Fruit fly (Drosophila melanogaster): ENCODE data around the gene yps.
A peak's percentile ranks its signal among the peaks of the same experiment; 100 is the strongest.

DNA sequence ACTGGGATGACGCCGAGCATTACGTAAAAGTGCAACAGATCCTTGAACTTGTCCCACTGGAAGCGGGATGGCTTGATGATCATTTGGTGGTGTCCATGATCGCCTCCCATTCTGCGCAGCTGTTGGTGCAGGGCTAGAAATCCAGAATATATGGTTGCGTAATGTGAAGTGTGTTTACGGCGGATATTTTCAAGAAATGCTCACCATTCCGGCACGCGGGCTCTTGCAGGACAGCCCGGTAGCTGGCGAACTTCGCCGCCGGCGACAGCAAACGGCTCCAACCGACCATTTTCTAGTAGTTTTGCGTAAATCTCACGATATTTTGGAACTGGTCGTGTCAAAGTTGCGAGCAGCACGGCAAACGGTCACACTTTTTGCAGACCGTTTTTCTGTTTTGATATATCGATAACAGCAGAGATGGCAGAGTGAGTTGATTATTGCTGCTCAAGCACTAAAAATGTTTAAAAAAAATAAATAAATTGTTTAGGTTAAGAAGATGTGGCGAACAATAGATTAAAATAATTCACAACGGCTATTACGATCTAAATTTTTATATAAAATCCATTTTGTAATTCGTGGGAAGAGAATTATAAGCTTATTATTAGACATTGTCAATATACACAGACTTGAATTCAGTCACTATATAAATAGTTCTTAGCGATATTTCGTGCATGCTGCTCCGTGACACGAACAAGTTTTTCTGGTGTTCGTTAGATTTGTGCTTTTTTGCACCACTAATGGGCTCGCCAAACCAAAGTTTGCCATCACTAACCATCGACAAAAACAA lies 13.4 kb upstream of the yps start, which contains the start of the genes ND-SGDH and RhoGAP68F:
- TF ChIP-seq Crg-1 (GFP tag; optimal IDR thresholded peaks at IDR 0.05) (peak; percentile 77), ovo (GFP tag; optimal IDR thresholded peaks at IDR 0.05) (peak; percentile 61), cic (GFP tag; optimal IDR thresholded peaks at IDR 0.05) (peak; percentile 48), CG11617 (GFP tag; optimal IDR thresholded peaks at IDR 0.05) (peak; percentile 85), CG5204 (GFP tag; optimal IDR thresholded peaks at IDR 0.05) (no peak), CG12768 (GFP tag; optimal IDR thresholded peaks at IDR 0.05) (peak; percentile 88), Hr96 (GFP tag; optimal IDR thresholded peaks at IDR 0.05) (peak; percentile 88), CG14711 (tag; optimal IDR thresholded peaks at IDR 0.05) (peak; percentile 68), toe (GFP tag; optimal IDR thresholded peaks at IDR 0.05) (peak; percentile 94), kay (GFP tag; ENCODE audit: borderline replicate concordance) (no peak)

Data from whole organism, adult.